Worm (Caenorhabditis elegans): ENCODE measurements around the gene pyc-1.

The pyc-1 gene

ce11 chrV:11845492-11845891 is 23.2 kb upstream of the pyc-1 start, which contains the start of gene hmp-1:
Gene hmp-1, plus strand, starts transcription at chrV:11845871.
- no peak for TF ChIP-seq him-1 (tag; optimal IDR thresholded peaks at IDR 0.05)
- no peak for TF ChIP-seq W03F9.2 (tag; optimal IDR thresholded peaks at IDR 0.05)
- TF ChIP-seq dao-5 (tag; optimal IDR thresholded peaks at IDR 0.05), result no peak

- TF ChIP-seq dao-5 (tag; optimal IDR thresholded peaks at IDR 0.05), result no peak
- TF ChIP-seq him-1 (tag; optimal IDR thresholded peaks at IDR 0.05), result peak; percentile 42
Observed at ce11 chrV:11844828-11845227, 22.5 kb upstream of the pyc-1 start.

ce11 chrV:11843678-11844366 is 21.5 kb upstream of the pyc-1 start, which contains the start of gene nphp-4:
Gene nphp-4, minus strand, starts transcription at chrV:11843728.
- TF ChIP-seq dao-5 (tag; optimal IDR thresholded peaks at IDR 0.05) (no peak), him-1 (tag; optimal IDR thresholded peaks at IDR 0.05) (no peak), W03F9.2 (tag; optimal IDR thresholded peaks at IDR 0.05) (no peak)

ce11 chrV:11839220-11839619 is 16.9 kb upstream of the pyc-1 start, which contains the start of gene idpb-5:
Gene idpb-5, plus strand, starts transcription at chrV:11839520.
- TF ChIP-seq W03F9.2 (tag; optimal IDR thresholded peaks at IDR 0.05), result no peak
- TF ChIP-seq dao-5 (tag; optimal IDR thresholded peaks at IDR 0.05), result no peak
- no peak for TF ChIP-seq him-1 (tag; optimal IDR thresholded peaks at IDR 0.05)

ce11 chrV:11836073-11836472 is 13.7 kb upstream of the pyc-1 start, which contains the start of gene R13H4.2:
Gene R13H4.2, plus strand, starts transcription at chrV:11836391.
- no peak for TF ChIP-seq him-1 (tag; optimal IDR thresholded peaks at IDR 0.05)
- TF ChIP-seq dao-5 (tag; optimal IDR thresholded peaks at IDR 0.05), result no peak
- TF ChIP-seq W03F9.2 (tag; optimal IDR thresholded peaks at IDR 0.05), result no peak

ce11 chrV:11833319-11833718 is 11.0 kb upstream of the pyc-1 start, which contains the start of gene pho-8:
Gene pho-8, plus strand, starts transcription at chrV:11833619.
- TF ChIP-seq him-1 (tag; optimal IDR thresholded peaks at IDR 0.05) (no peak), W03F9.2 (tag; optimal IDR thresholded peaks at IDR 0.05) (no peak), dao-5 (tag; optimal IDR thresholded peaks at IDR 0.05) (no peak)

- TF ChIP-seq him-1 (tag; optimal IDR thresholded peaks at IDR 0.05), result no peak
- no peak for TF ChIP-seq W03F9.2 (tag; optimal IDR thresholded peaks at IDR 0.05)
- no peak for TF ChIP-seq dao-5 (tag; optimal IDR thresholded peaks at IDR 0.05)
Observed at ce11 chrV:11829282-11829681, 7.0 kb upstream of the pyc-1 start, which contains the start of gene col-158. Gene col-158, plus strand, starts transcription at chrV:11829582.

ce11 chrV:11826967-11827366 is 4.6 kb upstream of the pyc-1 start, which contains the start of the genes mpst-1 and D2023.6:
Gene mpst-1, minus strand, starts transcription at chrV:11827067.
Gene D2023.6, plus strand, starts transcription at chrV:11827354.
- no peak for TF ChIP-seq dao-5 (tag; optimal IDR thresholded peaks at IDR 0.05)
- TF ChIP-seq him-1 (tag; optimal IDR thresholded peaks at IDR 0.05), result no peak
- no peak for TF ChIP-seq W03F9.2 (tag; optimal IDR thresholded peaks at IDR 0.05)

- TF ChIP-seq him-1 (tag; optimal IDR thresholded peaks at IDR 0.05) (no peak), W03F9.2 (tag; optimal IDR thresholded peaks at IDR 0.05) (no peak), dao-5 (tag; optimal IDR thresholded peaks at IDR 0.05) (no peak)
Observed at ce11 chrV:11825662-11826061, 3.3 kb upstream of the pyc-1 start, which contains the start of gene D2023.4. Gene D2023.4, minus strand, starts transcription at chrV:11825762.

ce11 chrV:11823978-11824377 is 1.6 kb upstream of the pyc-1 start:
- TF ChIP-seq W03F9.2 (tag; optimal IDR thresholded peaks at IDR 0.05), result peak; percentile 35
- no peak for TF ChIP-seq dao-5 (tag; optimal IDR thresholded peaks at IDR 0.05)

- TF ChIP-seq him-1 (tag; optimal IDR thresholded peaks at IDR 0.05), result no peak
- no peak for TF ChIP-seq W03F9.2 (tag; optimal IDR thresholded peaks at IDR 0.05)
- no peak for TF ChIP-seq dao-5 (tag; optimal IDR thresholded peaks at IDR 0.05)
Observed at ce11 chrV:11820551-11820950, 1.8 kb downstream of the pyc-1 start.

ce11 chrV:11819451-11819850 is 2.9 kb downstream of the pyc-1 start:
- TF ChIP-seq dao-5 (tag; optimal IDR thresholded peaks at IDR 0.05) (no peak), W03F9.2 (tag; optimal IDR thresholded peaks at IDR 0.05) (no peak), him-1 (tag; optimal IDR thresholded peaks at IDR 0.05) (no peak)

ce11 chrV:11818786-11819185 is 3.5 kb downstream of the pyc-1 start:
- TF ChIP-seq W03F9.2 (tag; optimal IDR thresholded peaks at IDR 0.05) (no peak), dao-5 (tag; optimal IDR thresholded peaks at IDR 0.05) (no peak), him-1 (tag; optimal IDR thresholded peaks at IDR 0.05) (no peak)

- no peak for TF ChIP-seq dao-5 (tag; optimal IDR thresholded peaks at IDR 0.05)
- no peak for TF ChIP-seq W03F9.2 (tag; optimal IDR thresholded peaks at IDR 0.05)
- TF ChIP-seq him-1 (tag; optimal IDR thresholded peaks at IDR 0.05), result no peak
Observed at ce11 chrV:11818064-11818463, 4.3 kb downstream of the pyc-1 start.
